Worm (Caenorhabditis elegans) whole organism, L4/young adult: ENCODE measurements around the gene Y46E12BL.2.

Experiments
- dao-5 ChIP-seq: sonication (generic microtip); optimal IDR thresholded peaks from 2 replicates; lab custom pipeline; 2016; ENCODE audit warnings: missing genotype, missing genetic modification characterization, moderate library complexity, missing compliant biosample characterization
- him-1 ChIP-seq: sonication (generic microtip); optimal IDR thresholded peaks from 2 replicates; lab custom pipeline; 2016; ENCODE audit warnings: missing genotype, missing genetic modification reagents, missing genetic modification characterization, missing compliant biosample characterization

- TF ChIP-seq him-1 (no peak), dao-5 (tag; lab: Kevin White, UChicago) (no peak)
Measured at ce11 chrII:15218609-15219008, 14.1 kb upstream of the Y46E12BL.2 start.
